Worm (Caenorhabditis elegans) whole organism, late embryonic: ENCODE results near the gene K02C4.3.

ENCODE experiments used
- C38D4.7 ChIP-seq: fragments of 200-800 bp; sonication (Bioruptor generic); optimal IDR thresholded peaks from 2 replicates; lab custom pipeline; 2018; ENCODE audit warnings: mild to moderate bottlenecking, missing genetic modification characterization, moderate library complexity, missing compliant biosample characterization
- Y22D7AL.16 ChIP-seq: sonication (generic microtip); optimal IDR thresholded peaks from 2 replicates; lab custom pipeline; 2016; ENCODE audit warnings: missing genetic modification characterization, missing compliant biosample characterization
- ama-1 ChIP-seq: fragments of 150-350 bp; optimal IDR thresholded peaks from 2 replicates; lab custom pipeline; 2014
- ceh-2 ChIP-seq: sonication (generic microtip); optimal IDR thresholded peaks from 2 replicates; lab custom pipeline; 2016; ENCODE audit warnings: missing genotype, missing genetic modification characterization, missing compliant biosample characterization
- ceh-22 ChIP-seq: sonication (generic microtip); optimal IDR thresholded peaks from 2 replicates; lab custom pipeline; 2017; ENCODE audit warnings: missing biosample characterization, missing genetic modification characterization
- ceh-24 ChIP-seq: sonication (generic microtip); optimal IDR thresholded peaks from 2 replicates; lab custom pipeline; 2016; ENCODE audit warnings: mild to moderate bottlenecking, missing genetic modification characterization, missing compliant biosample characterization
- ceh-31 ChIP-seq: sonication (generic microtip); optimal IDR thresholded peaks from 2 replicates; lab custom pipeline; 2016; ENCODE audit warnings: missing genetic modification characterization, missing compliant biosample characterization
- ceh-45 ChIP-seq: fragments of 200-800 bp; sonication (Bioruptor generic); IDR thresholded peaks from 2 replicates; pipeline ENCODE4 v1.3.6; 2022; ENCODE audit warnings: missing genetic modification reagents, missing genetic modification characterization, missing compliant biosample characterization
- ceh-9 ChIP-seq: sonication (generic microtip); optimal IDR thresholded peaks from 2 replicates; lab custom pipeline; 2016; ENCODE audit warnings: mild to moderate bottlenecking, missing genetic modification characterization, inconsistent platforms, missing compliant biosample characterization
- che-1 ChIP-seq: sonication (generic microtip); optimal IDR thresholded peaks from 2 replicates; lab custom pipeline; 2016; ENCODE audit warnings: mild to moderate bottlenecking, missing genetic modification characterization, missing compliant biosample characterization
- dve-1 ChIP-seq: sonication (generic microtip); optimal IDR thresholded peaks from 2 replicates; lab custom pipeline; 2017; ENCODE audit warnings: antibody characterized with exemption, mild to moderate bottlenecking, missing genetic modification characterization, missing compliant biosample characterization
- elt-2 ChIP-seq: sonication (generic microtip); optimal IDR thresholded peaks from 2 replicates; lab custom pipeline; 2016; ENCODE audit warnings: missing genetic modification reagents, missing genetic modification characterization, missing compliant biosample characterization
- elt-4 ChIP-seq: sonication (generic microtip); optimal IDR thresholded peaks from 2 replicates; lab custom pipeline; 2016; ENCODE audit warnings: missing genetic modification characterization, missing compliant biosample characterization
- ets-4 ChIP-seq: sonication (generic microtip); optimal IDR thresholded peaks from 2 replicates; lab custom pipeline; 2016; ENCODE audit warnings: missing genetic modification characterization, missing compliant biosample characterization
- eyg-1 ChIP-seq: sonication (generic microtip); optimal IDR thresholded peaks from 2 replicates; lab custom pipeline; 2016; ENCODE audit warnings: missing genotype, missing genetic modification characterization, missing compliant biosample characterization
- fax-1 ChIP-seq: sonication (generic microtip); optimal IDR thresholded peaks from 2 replicates; lab custom pipeline; 2016; ENCODE audit warnings: missing genotype, missing genetic modification characterization, missing compliant biosample characterization
- gmeb-2 ChIP-seq: sonication (generic microtip); optimal IDR thresholded peaks from 2 replicates; lab custom pipeline; 2016; ENCODE audit warnings: missing genetic modification characterization, inconsistent platforms, missing compliant biosample characterization
- hlh-13 ChIP-seq: fragments of 200-800 bp; sonication (Bioruptor generic); optimal IDR thresholded peaks from 2 replicates; lab custom pipeline; 2018; ENCODE audit warnings: mild to moderate bottlenecking, missing genetic modification characterization, missing compliant biosample characterization
- hlh-6 ChIP-seq: sonication (generic microtip); optimal IDR thresholded peaks from 2 replicates; lab custom pipeline; 2016; ENCODE audit warnings: missing genotype, missing genetic modification characterization, missing compliant biosample characterization
- hlh-8 ChIP-seq: sonication (generic microtip); optimal IDR thresholded peaks from 2 replicates; lab custom pipeline; 2016; ENCODE audit warnings: missing genotype, missing genetic modification characterization, missing compliant biosample characterization
- mec-3 ChIP-seq: sonication (generic microtip); optimal IDR thresholded peaks from 2 replicates; lab custom pipeline; 2016; ENCODE audit warnings: borderline replicate concordance, missing genetic modification characterization, missing compliant biosample characterization
- nfya-1 ChIP-seq: sonication (generic microtip); optimal IDR thresholded peaks from 2 replicates; lab custom pipeline; 2017; ENCODE audit warnings: missing genetic modification characterization, mild to moderate bottlenecking, missing compliant biosample characterization, antibody characterized with exemption, moderate library complexity
- nhr-232 ChIP-seq: sonication (generic microtip); optimal IDR thresholded peaks from 2 replicates; lab custom pipeline; 2016; ENCODE audit warnings: missing genetic modification characterization, missing compliant biosample characterization
- npax-4 ChIP-seq: sonication (generic microtip); optimal IDR thresholded peaks from 2 replicates; lab custom pipeline; 2016; ENCODE audit warnings: missing genetic modification characterization, missing compliant biosample characterization
- pag-3 ChIP-seq: sonication (generic microtip); optimal IDR thresholded peaks from 2 replicates; lab custom pipeline; 2016; ENCODE audit warnings: missing compliant biosample characterization, missing genetic modification characterization, borderline replicate concordance
- pax-1 ChIP-seq: fragments of 150-350 bp; optimal IDR thresholded peaks from 2 replicates; lab custom pipeline; 2014; ENCODE audit warnings: missing biosample characterization, missing genetic modification characterization
- pha-2 ChIP-seq: sonication (generic microtip); optimal IDR thresholded peaks from 2 replicates; lab custom pipeline; 2017; ENCODE audit warnings: mild to moderate bottlenecking, missing genetic modification characterization, missing compliant biosample characterization
- pha-4 ChIP-seq: fragments of 150-350 bp; optimal IDR thresholded peaks from 2 replicates; lab custom pipeline; 2018; ENCODE audit warnings: missing biosample characterization, missing genetic modification reagents, missing genetic modification characterization
- pqm-1 ChIP-seq: sonication (generic microtip); optimal IDR thresholded peaks from 2 replicates; lab custom pipeline; 2016; ENCODE audit warnings: missing genetic modification characterization, missing compliant biosample characterization
- rnt-1 ChIP-seq: sonication (generic microtip); optimal IDR thresholded peaks from 2 replicates; lab custom pipeline; 2016; ENCODE audit warnings: missing genetic modification characterization, missing compliant biosample characterization
- sox-4 ChIP-seq: sonication (generic microtip); optimal IDR thresholded peaks from 2 replicates; lab custom pipeline; 2017; ENCODE audit warnings: mild to moderate bottlenecking, missing genetic modification characterization, inconsistent platforms, missing compliant biosample characterization
- syd-9 ChIP-seq: sonication (generic microtip); optimal IDR thresholded peaks from 2 replicates; lab custom pipeline; 2016; ENCODE audit warnings: mild to moderate bottlenecking, missing genetic modification characterization, moderate library complexity, missing compliant biosample characterization
- unc-3 ChIP-seq, 2 experiments: fragments of 200-800 bp in 1 of 2; sonication (Bioruptor generic) in 1 of 2; sonication (generic microtip) in 1 of 2; conservative IDR thresholded peaks in 1 of 2; optimal IDR thresholded peaks in 1 of 2; 2 replicates each; pipeline versions ENCODE4 v1.3.6 to Lab custom; 2016 to 2022; ENCODE audit warnings: missing compliant biosample characterization in 2 of 2, missing genetic modification characterization in 2 of 2, missing genetic modification reagents in 1 of 2
- unc-42 ChIP-seq: sonication (generic microtip); optimal IDR thresholded peaks from 2 replicates; lab custom pipeline; 2016; ENCODE audit warnings: missing genotype, missing genetic modification characterization, missing compliant biosample characterization
- unc-55 ChIP-seq: sonication (generic microtip); optimal IDR thresholded peaks from 2 replicates; lab custom pipeline; 2017; ENCODE audit warnings: missing biosample characterization, missing genetic modification reagents, missing genetic modification characterization
- unc-86 ChIP-seq: sonication (generic microtip); optimal IDR thresholded peaks from 2 replicates; lab custom pipeline; 2016; ENCODE audit warnings: missing genetic modification characterization, missing compliant biosample characterization
- zip-5 ChIP-seq: sonication (generic microtip); optimal IDR thresholded peaks from 2 replicates; lab custom pipeline; 2016; ENCODE audit warnings: missing genetic modification characterization, missing compliant biosample characterization
- ztf-16 ChIP-seq: sonication (generic microtip); optimal IDR thresholded peaks from 2 replicates; lab custom pipeline; 2017; ENCODE audit warnings: missing genetic modification characterization, missing compliant biosample characterization

K02C4.3 gene

DNA sequence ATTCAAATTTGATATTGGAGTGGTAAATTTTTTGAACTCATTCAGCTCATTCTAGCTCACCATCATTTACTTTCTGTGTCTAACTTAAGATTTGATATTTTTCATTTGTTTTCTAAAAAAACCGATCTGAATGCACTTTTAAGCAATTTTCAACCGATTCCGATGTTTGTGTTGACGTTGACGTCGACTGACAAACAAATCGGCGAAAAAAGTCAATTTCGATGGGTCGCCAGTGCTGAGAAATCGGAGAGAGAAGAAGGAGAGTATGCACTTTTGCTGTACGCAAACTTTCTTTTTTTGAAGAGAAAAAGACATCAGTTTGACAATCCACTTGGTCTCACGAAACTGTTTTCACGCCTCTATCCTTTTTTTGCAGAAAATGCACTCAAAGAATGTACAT is 38.8 kb upstream of the K02C4.3 start:
- TF ChIP-seq gmeb-2 (tag; lab: Kevin White, UChicago) (no peak), pqm-1 (tag; lab: Kevin White, UChicago) (no peak), npax-4 (no peak), pag-3 (no peak), Y22D7AL.16 (tag; lab: Kevin White, UChicago) (no peak), ceh-45 (GFP tag; lab: Robert Waterston, UW) (no peak), unc-42 (no peak), ceh-2 (tag; lab: Kevin White, UChicago) (no peak), pha-4 (no peak), unc-86 (tag; lab: Kevin White, UChicago) (no peak), nhr-232 (no peak), pha-2 (tag; lab: Kevin White, UChicago) (no peak), rnt-1 (tag; lab: Kevin White, UChicago) (no peak), elt-2 (tag; lab: Kevin White, UChicago) (no peak), fax-1 (no peak), hlh-8 (tag; lab: Kevin White, UChicago) (no peak), syd-9 (no peak)

ce11 chrII:8124867-8125266 is 38.2 kb upstream of the K02C4.3 start, which contains the start of gene ire-1:
TSS of gene ire-1 (minus strand) at chrII:8124910.
- TF ChIP-seq dve-1 (peak; percentile 53), elt-4 (tag; lab: Kevin White, UChicago) (no peak), ztf-16 (tag; lab: Kevin White, UChicago) (no peak), unc-55 (GFP tag; lab: Kevin White, UChicago) (no peak), ceh-9 (tag; lab: Kevin White, UChicago) (no peak), ama-1 (no peak), unc-42 (peak; percentile 34), nfya-1 (tag; lab: Kevin White, UChicago) (peak; percentile 73), ceh-31 (tag; lab: Kevin White, UChicago) (peak; percentile 37), elt-2 (tag; lab: Kevin White, UChicago) (peak; percentile 3), hlh-13 (GFP tag; lab: Kevin White, UChicago) (no peak), unc-3 (GFP tag; conservative IDR thresholded peaks at IDR 0.05; lab: Robert Waterston, UW) (peak; percentile 13; the same call in 1 of the 2 replicates), unc-3 (tag; optimal IDR thresholded peaks at IDR 0.05; lab: Kevin White, UChicago) (no peak)

DNA sequence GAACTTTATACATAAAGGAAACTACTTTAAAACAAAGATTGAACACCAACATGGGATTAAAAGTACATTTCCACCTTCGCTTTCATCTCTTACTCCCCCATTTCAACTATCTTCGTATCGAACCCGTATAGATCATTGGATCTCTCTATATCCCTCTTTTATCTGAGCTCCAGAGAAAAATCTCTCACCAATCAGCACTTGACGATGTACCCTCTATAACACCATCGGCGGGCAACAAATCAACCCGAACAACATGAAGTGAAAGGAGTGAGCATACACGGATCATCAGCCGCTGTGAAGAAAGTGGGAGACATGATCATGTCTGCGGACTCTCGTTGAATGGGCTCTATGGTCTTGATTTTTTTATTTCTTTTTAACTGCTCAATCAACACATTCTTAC is 30.8 kb upstream of the K02C4.3 start:
- TF ChIP-seq ceh-22 (tag; lab: Kevin White, UChicago) (no peak), syd-9 (no peak), rnt-1 (tag; lab: Kevin White, UChicago) (no peak), nfya-1 (tag; lab: Kevin White, UChicago) (peak; percentile 77)

- no peak for TF ChIP-seq gmeb-2 (tag; lab: Kevin White, UChicago)
- TF ChIP-seq hlh-13 (GFP tag; lab: Kevin White, UChicago) = no peak
- TF ChIP-seq ets-4 (tag; lab: Kevin White, UChicago) = no peak
- TF ChIP-seq mec-3 = no peak
- no peak for TF ChIP-seq hlh-6 (tag; lab: Kevin White, UChicago)
- TF ChIP-seq unc-86 (tag; lab: Kevin White, UChicago) = no peak
- no peak for TF ChIP-seq sox-4
- TF ChIP-seq pax-1 (tag; lab: Kevin White, UChicago) = no peak
- TF ChIP-seq che-1 (tag; lab: Kevin White, UChicago) = no peak
- TF ChIP-seq eyg-1 (tag; lab: Kevin White, UChicago) = no peak
- no peak for TF ChIP-seq elt-4 (tag; lab: Kevin White, UChicago)
- TF ChIP-seq C38D4.7 (GFP tag; lab: Kevin White, UChicago) = no peak
- no peak for TF ChIP-seq pqm-1 (tag; lab: Kevin White, UChicago)
- TF ChIP-seq zip-5 (tag; lab: Kevin White, UChicago) = no peak
- no peak for TF ChIP-seq ceh-24
Measured at ce11 chrII:8116159-8116558, 29.5 kb upstream of the K02C4.3 start, which contains the start of gene unc-105. TSS of gene unc-105 (plus strand) at chrII:8116459.
